Worm (Caenorhabditis elegans) whole organism, early embryonic: ENCODE measurements around the gene swt-1.

ENCODE experiments used
- B0310.2 ChIP-seq: sonication (generic microtip); optimal IDR thresholded peaks from 2 replicates; lab custom pipeline; 2016; ENCODE audit warnings: mild to moderate bottlenecking, missing genetic modification characterization, missing compliant biosample characterization
- F13C5.2 ChIP-seq: sonication (generic microtip); optimal IDR thresholded peaks from 2 replicates; lab custom pipeline; 2017; ENCODE audit warnings: mild to moderate bottlenecking, missing genetic modification characterization, inconsistent platforms, missing compliant biosample characterization
- aly-1 ChIP-seq: sonication (generic microtip); optimal IDR thresholded peaks from 2 replicates; lab custom pipeline; 2016; ENCODE audit warnings: missing genetic modification characterization, missing compliant biosample characterization
- ama-1 ChIP-seq: fragments of 150-350 bp; optimal IDR thresholded peaks from 2 replicates; lab custom pipeline; 2014
- ceh-13 ChIP-seq: fragments of 200-800 bp; sonication (Bioruptor generic); optimal IDR thresholded peaks from 2 replicates; lab custom pipeline; 2018; ENCODE audit warnings: mild to moderate bottlenecking, missing genetic modification characterization, missing compliant biosample characterization
- ceh-36 ChIP-seq: sonication (generic microtip); optimal IDR thresholded peaks from 2 replicates; lab custom pipeline; 2016; ENCODE audit warnings: missing genetic modification characterization, inconsistent platforms, missing compliant biosample characterization
- ets-7 ChIP-seq: sonication (generic microtip); optimal IDR thresholded peaks from 2 replicates; lab custom pipeline; 2016; ENCODE audit warnings: missing genotype, missing genetic modification characterization, missing compliant biosample characterization
- flt-1 ChIP-seq: fragments of 200-800 bp; sonication (Bioruptor generic); IDR thresholded peaks from 2 replicates; pipeline ENCODE4 v1.3.6; 2022; ENCODE audit warnings: missing genetic modification characterization, missing compliant biosample characterization
- hmbx-1 ChIP-seq: sonication (generic microtip); optimal IDR thresholded peaks from 2 replicates; lab custom pipeline; 2016; ENCODE audit warnings: mild to moderate bottlenecking, missing genetic modification characterization, missing compliant biosample characterization
- hmg-4 ChIP-seq: fragments of 200-800 bp; sonication (Bioruptor generic); optimal IDR thresholded peaks from 2 replicates; lab custom pipeline; 2018; ENCODE audit warnings: mild to moderate bottlenecking, missing genetic modification characterization, missing compliant biosample characterization
- hnd-1 ChIP-seq: sonication (generic microtip); optimal IDR thresholded peaks from 2 replicates; lab custom pipeline; 2016; ENCODE audit warnings: missing genetic modification characterization, missing compliant biosample characterization
- pes-1 ChIP-seq: fragments of 200-800 bp; sonication (Bioruptor generic); IDR thresholded peaks from 2 replicates; pipeline ENCODE4 v1.3.6; 2022; ENCODE audit warnings: missing genetic modification reagents, missing genetic modification characterization, missing compliant biosample characterization
- scrt-1 ChIP-seq: fragments of 200-800 bp; sonication (Bioruptor generic); IDR thresholded peaks from 2 replicates; pipeline ENCODE4 v1.3.6; 2022; ENCODE audit warnings: missing genetic modification characterization, missing compliant biosample characterization
- sea-1 ChIP-seq: fragments of 200-800 bp; sonication (Bioruptor generic); conservative IDR thresholded peaks from 2 replicates; pipeline ENCODE4 v1.3.6; 2022; ENCODE audit warnings: missing genetic modification characterization, missing compliant biosample characterization
- tbx-11 ChIP-seq: fragments of 200-800 bp; sonication (Bioruptor generic); IDR thresholded peaks from 2 replicates; pipeline ENCODE4 v1.3.6; 2022; ENCODE audit warnings: missing genetic modification characterization, missing compliant biosample characterization
- tbx-37 ChIP-seq: fragments of 200-800 bp; sonication (Bioruptor generic); conservative IDR thresholded peaks from 2 replicates; pipeline ENCODE4 v1.3.6; 2022; ENCODE audit warnings: missing genetic modification reagents, missing genetic modification characterization, missing compliant biosample characterization
- tra-4 ChIP-seq: sonication (generic microtip); optimal IDR thresholded peaks from 2 replicates; lab custom pipeline; 2017; ENCODE audit warnings: missing genetic modification characterization, missing compliant biosample characterization

Gene swt-1

ce11 chrIV:324759-325158, 17.5 kb downstream of the swt-1 start, which contains the start of gene drl-1:
Gene drl-1, plus strand, starts transcription at chrIV:325059.
- TF ChIP-seq ceh-36 (tag; lab: Kevin White, UChicago) (no peak), hnd-1 (tag; lab: Kevin White, UChicago) (no peak), F13C5.2 (tag; lab: Kevin White, UChicago) (no peak), ets-7 (tag; lab: Kevin White, UChicago) (no peak), ceh-13 (GFP tag; lab: Kevin White, UChicago) (no peak), B0310.2 (tag; lab: Kevin White, UChicago) (no peak), hmbx-1 (no peak), sea-1 (GFP tag; lab: Robert Waterston, UW) (no peak), scrt-1 (GFP tag; lab: Robert Waterston, UW) (no peak), hmg-4 (GFP tag; lab: Kevin White, UChicago) (no peak), aly-1 (no peak), tbx-37 (GFP tag; lab: Robert Waterston, UW) (no peak)

- TF ChIP-seq hnd-1 (tag; lab: Kevin White, UChicago) (no peak), tra-4 (tag; lab: Kevin White, UChicago) (no peak), F13C5.2 (tag; lab: Kevin White, UChicago) (no peak), pes-1 (GFP tag; lab: Robert Waterston, UW) (no peak), ceh-13 (GFP tag; lab: Kevin White, UChicago) (no peak), hmbx-1 (no peak), hmg-4 (GFP tag; lab: Kevin White, UChicago) (no peak), tbx-37 (GFP tag; lab: Robert Waterston, UW) (no peak), aly-1 (no peak), sea-1 (GFP tag; lab: Robert Waterston, UW) (no peak), ets-7 (tag; lab: Kevin White, UChicago) (no peak)
Observed at ce11 chrIV:325640-326039, 18.3 kb downstream of the swt-1 start.

DNA sequence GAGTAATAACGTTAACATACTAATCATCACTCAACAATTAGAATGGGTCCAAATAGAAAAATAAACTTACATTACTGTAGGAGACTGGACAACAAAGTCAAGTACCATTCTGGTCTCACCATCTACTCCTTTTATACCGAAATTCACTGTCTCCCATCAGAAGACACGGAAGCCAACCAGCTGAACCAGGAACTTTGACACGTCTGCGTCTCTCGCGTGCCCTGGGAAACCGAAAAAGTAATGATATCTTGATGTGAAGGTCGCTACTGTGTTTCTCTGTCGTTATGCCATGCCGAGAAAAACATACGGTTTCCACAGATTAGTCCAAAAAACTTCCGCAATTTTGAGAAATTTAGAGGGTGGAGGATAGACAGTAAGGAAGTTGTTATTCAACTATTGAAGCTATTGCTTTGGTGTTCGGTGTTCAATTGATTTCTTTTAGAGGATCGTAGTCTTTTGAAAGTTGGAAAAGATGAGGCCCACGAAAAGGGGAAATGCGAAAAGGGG, 19.3 kb downstream of the swt-1 start, which contains the start of gene col-101:
Gene col-101, minus strand, starts transcription at position 457 of the 507 bp plus-strand sequence.
- TF ChIP-seq ceh-36 (tag; lab: Kevin White, UChicago) (no peak), hnd-1 (tag; lab: Kevin White, UChicago) (no peak), tra-4 (tag; lab: Kevin White, UChicago) (no peak), aly-1 (no peak), ama-1 (lab: Kevin White, UChicago) (no peak), tbx-11 (GFP tag; lab: Robert Waterston, UW) (no peak), tbx-37 (GFP tag; lab: Robert Waterston, UW) (no peak), scrt-1 (GFP tag; lab: Robert Waterston, UW) (no peak)

- no peak for TF ChIP-seq tbx-11 (GFP tag; lab: Robert Waterston, UW)
- TF ChIP-seq ceh-36 (tag; lab: Kevin White, UChicago): no peak
- no peak for TF ChIP-seq aly-1
- no peak for TF ChIP-seq hmg-4 (GFP tag; lab: Kevin White, UChicago)
- TF ChIP-seq ets-7 (tag; lab: Kevin White, UChicago): no peak
- TF ChIP-seq hnd-1 (tag; lab: Kevin White, UChicago): no peak
- no peak for TF ChIP-seq tbx-37 (GFP tag; lab: Robert Waterston, UW)
- TF ChIP-seq scrt-1 (GFP tag; lab: Robert Waterston, UW): no peak
- TF ChIP-seq tra-4 (tag; lab: Kevin White, UChicago): no peak
- TF ChIP-seq ama-1 (lab: Kevin White, UChicago): no peak
Observed at ce11 chrIV:330523-330922, 23.2 kb downstream of the swt-1 start, which contains the start of gene F18F11.4. Gene F18F11.4, plus strand, starts transcription at chrIV:330823.

DNA sequence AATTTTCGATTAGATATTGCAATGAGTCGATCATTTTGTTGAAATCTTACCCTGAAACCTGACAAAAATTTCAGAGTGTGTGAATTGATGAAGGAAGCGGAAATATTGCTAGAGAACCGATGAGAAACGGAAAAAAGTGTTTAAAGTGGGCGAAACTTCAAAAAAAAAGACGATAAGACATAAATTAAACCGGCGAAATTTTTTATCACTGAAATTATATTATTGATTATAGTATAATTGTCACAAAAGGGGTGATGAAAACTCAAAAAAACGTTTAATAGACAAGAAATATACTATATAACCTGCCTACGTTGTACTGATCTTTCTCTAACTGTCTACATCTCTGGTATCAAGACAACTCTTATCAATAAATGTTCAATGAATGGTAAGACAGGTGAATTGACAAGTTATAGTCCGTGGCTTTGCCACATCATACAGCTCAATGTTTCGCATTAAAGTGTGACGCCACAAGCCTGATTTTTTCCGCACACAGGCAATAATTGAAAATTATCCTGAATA, 29.9 kb downstream of the swt-1 start, which contains the start of gene pxmp-4:
Gene pxmp-4, minus strand, starts transcription at position 51 of the 519 bp plus-strand sequence.
- TF ChIP-seq tbx-37 (GFP tag; lab: Robert Waterston, UW) (no peak), ceh-13 (GFP tag; lab: Kevin White, UChicago) (no peak), B0310.2 (tag; lab: Kevin White, UChicago) (no peak), F13C5.2 (tag; lab: Kevin White, UChicago) (no peak), hmbx-1 (no peak), aly-1 (no peak), ceh-36 (tag; lab: Kevin White, UChicago) (no peak), tra-4 (tag; lab: Kevin White, UChicago) (no peak), scrt-1 (GFP tag; lab: Robert Waterston, UW) (no peak), pes-1 (GFP tag; lab: Robert Waterston, UW) (no peak)

DNA sequence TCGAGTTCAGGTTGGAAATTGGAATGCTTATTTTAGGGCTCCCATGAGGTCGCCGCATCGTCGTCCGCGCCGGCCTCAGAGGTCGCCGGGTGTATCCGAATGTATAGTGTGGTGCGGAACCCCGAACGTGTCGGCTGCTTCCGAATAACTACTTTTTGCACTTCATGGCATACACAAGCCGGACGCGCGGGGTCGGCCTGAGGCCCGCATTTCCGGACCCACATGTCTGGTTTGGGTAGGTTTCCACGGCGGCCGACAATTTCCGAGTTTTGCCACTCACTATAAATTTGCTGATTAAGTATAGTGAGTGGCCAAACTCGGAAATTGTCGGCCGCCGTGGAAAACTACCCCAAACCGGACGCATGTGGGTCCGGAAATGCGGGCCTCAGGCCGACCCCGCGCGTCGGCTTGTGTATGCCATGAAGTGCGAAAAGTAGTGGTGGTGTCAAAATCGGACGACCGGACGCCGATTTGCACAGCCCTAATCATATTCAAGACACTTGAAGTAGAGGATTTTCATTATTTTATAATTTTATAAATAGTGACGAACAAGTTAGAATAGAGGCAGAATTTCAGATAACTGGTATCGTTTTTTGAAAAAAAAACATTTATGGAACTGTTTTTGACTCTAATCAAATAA, 31.0 kb downstream of the swt-1 start:
- TF ChIP-seq hmbx-1 (no peak), flt-1 (GFP tag; lab: Robert Waterston, UW) (no peak), ceh-36 (tag; lab: Kevin White, UChicago) (no peak), tra-4 (tag; lab: Kevin White, UChicago) (no peak), tbx-37 (GFP tag; lab: Robert Waterston, UW) (no peak), ets-7 (tag; lab: Kevin White, UChicago) (no peak), ama-1 (lab: Kevin White, UChicago) (no peak), ceh-13 (GFP tag; lab: Kevin White, UChicago) (no peak), tbx-11 (GFP tag; lab: Robert Waterston, UW) (no peak), aly-1 (no peak), F13C5.2 (tag; lab: Kevin White, UChicago) (no peak), B0310.2 (tag; lab: Kevin White, UChicago) (no peak), pes-1 (GFP tag; lab: Robert Waterston, UW) (no peak), hmg-4 (GFP tag; lab: Kevin White, UChicago) (no peak), scrt-1 (GFP tag; lab: Robert Waterston, UW) (no peak), hnd-1 (tag; lab: Kevin White, UChicago) (no peak), sea-1 (GFP tag; lab: Robert Waterston, UW) (no peak)
